Worm (Caenorhabditis elegans) whole organism, young adult: Measurements from ENCODE around the gene str-181.

Source experiments
- B0035.1 ChIP-seq: sonication (generic microtip); optimal IDR thresholded peaks from 2 replicates; lab custom pipeline; 2016; ENCODE audit warnings: missing genetic modification characterization, mild to moderate bottlenecking, missing compliant biosample characterization, missing genotype, missing genetic modification reagents
- C06A6.2 ChIP-seq: fragments of 200-800 bp; sonication (Bioruptor generic); conservative IDR thresholded peaks from 2 replicates; pipeline ENCODE4 v1.3.6; 2022; ENCODE audit warnings: missing genetic modification characterization, missing compliant biosample characterization
- F10E7.11 ChIP-seq: sonication (generic microtip); optimal IDR thresholded peaks from 2 replicates; lab custom pipeline; 2017; ENCODE audit warnings: mild to moderate bottlenecking, missing genetic modification characterization, moderate library complexity, missing compliant biosample characterization
- F33H1.4 ChIP-seq: fragments of 200-800 bp; sonication (Bioruptor generic); IDR thresholded peaks from 2 replicates; pipeline ENCODE4 v1.3.6; 2022; ENCODE audit warnings: missing genetic modification reagents, missing genetic modification characterization, missing compliant biosample characterization
- F39B2.1 ChIP-seq: fragments of 200-800 bp; sonication (Bioruptor generic); IDR thresholded peaks from 2 replicates; pipeline ENCODE4 v1.3.6; 2022; ENCODE audit warnings: missing genetic modification reagents, missing genetic modification characterization, missing compliant biosample characterization
- F57A8.1 ChIP-seq: fragments of 200-800 bp; sonication (Bioruptor generic); optimal IDR thresholded peaks from 2 replicates; lab custom pipeline; 2018; ENCODE audit warnings: mild to moderate bottlenecking, missing genetic modification characterization, moderate library complexity, missing compliant biosample characterization
- F57C9.4 ChIP-seq: sonication (generic microtip); optimal IDR thresholded peaks from 2 replicates; lab custom pipeline; 2017; ENCODE audit warnings: mild to moderate bottlenecking, missing genetic modification characterization, missing compliant biosample characterization
- K11D2.4 ChIP-seq: fragments of 200-800 bp; sonication (Bioruptor generic); IDR thresholded peaks from 2 replicates; pipeline ENCODE4 v1.3.6; 2022; ENCODE audit warnings: missing genetic modification reagents, missing genetic modification characterization, missing compliant biosample characterization
- Y53F4B.3 ChIP-seq: fragments of 200-800 bp; sonication (Bioruptor generic); IDR thresholded peaks from 2 replicates; pipeline ENCODE4 v1.3.6; 2022; ENCODE audit warnings: missing genetic modification reagents, missing genetic modification characterization, missing compliant biosample characterization
- Y67H2A.10 ChIP-seq: fragments of 200-800 bp; sonication (Bioruptor generic); conservative IDR thresholded peaks from 2 replicates; pipeline ENCODE4 v1.3.6; 2022; ENCODE audit warnings: missing genetic modification reagents, missing genetic modification characterization, missing compliant biosample characterization
- akir-1 ChIP-seq: fragments of 200-800 bp; sonication (Bioruptor generic); optimal IDR thresholded peaks from 2 replicates; lab custom pipeline; 2018; ENCODE audit warnings: mild to moderate bottlenecking, missing genetic modification characterization, moderate library complexity, missing compliant biosample characterization
- ama-1 ChIP-seq, 3 experiments: fragments of 150-350 bp in 1 of 3; sonication (generic microtip) in 2 of 3; optimal IDR thresholded peaks; 2 replicates each; lab custom pipeline; 2014 to 2018; ENCODE audit warnings: missing biosample characterization in 2 of 3, missing genetic modification characterization in 2 of 3, missing genetic modification reagents in 2 of 3
- atf-7 ChIP-seq: sonication (generic microtip); optimal IDR thresholded peaks from 2 replicates; lab custom pipeline; 2017; ENCODE audit warnings: mild to moderate bottlenecking, missing genetic modification characterization, missing compliant biosample characterization
- bed-1 ChIP-seq: fragments of 200-800 bp; sonication (Bioruptor generic); IDR thresholded peaks from 2 replicates; pipeline ENCODE4 v1.3.6; 2022; ENCODE audit warnings: missing genetic modification reagents, missing genetic modification characterization, missing compliant biosample characterization
- ccch-3 ChIP-seq: fragments of 200-800 bp; sonication (Bioruptor generic); optimal IDR thresholded peaks from 2 replicates; lab custom pipeline; 2018; ENCODE audit warnings: mild to moderate bottlenecking, missing genetic modification characterization, missing compliant biosample characterization
- cebp-1 ChIP-seq, 2 experiments: fragments of 200-800 bp in 1 of 2; sonication (Bioruptor generic) in 1 of 2; sonication (generic microtip) in 1 of 2; IDR thresholded peaks in 1 of 2; optimal IDR thresholded peaks in 1 of 2; 2 replicates each; pipeline versions ENCODE4 v1.3.6 to Lab custom; 2017 to 2022; ENCODE audit warnings: missing compliant biosample characterization in 2 of 2, missing genetic modification characterization in 2 of 2, mild to moderate bottlenecking in 1 of 2, missing genetic modification reagents in 1 of 2, moderate library complexity in 1 of 2
- cebp-2 ChIP-seq: fragments of 200-800 bp; sonication (Bioruptor generic); IDR thresholded peaks from 2 replicates; pipeline ENCODE4 v1.3.6; 2022; ENCODE audit warnings: missing genetic modification characterization, missing compliant biosample characterization
- dpl-1 ChIP-seq: fragments of 150-350 bp; optimal IDR thresholded peaks from 2 replicates; lab custom pipeline; 2014; ENCODE audit warnings: missing biosample characterization, missing genetic modification reagents, missing genetic modification characterization
- efl-1 ChIP-seq: fragments of 150-350 bp; optimal IDR thresholded peaks from 2 replicates; lab custom pipeline; 2014; ENCODE audit warnings: missing biosample characterization, missing genetic modification reagents, missing genetic modification characterization
- ekl-4 ChIP-seq: fragments of 200-800 bp; sonication (Bioruptor generic); IDR thresholded peaks from 2 replicates; pipeline ENCODE4 v1.3.6; 2022; ENCODE audit warnings: missing genetic modification reagents, missing genetic modification characterization, missing compliant biosample characterization
- him-1 ChIP-seq: sonication (generic microtip); optimal IDR thresholded peaks from 2 replicates; lab custom pipeline; 2016; ENCODE audit warnings: missing genotype, missing genetic modification reagents, missing genetic modification characterization, missing compliant biosample characterization
- hmg-20 ChIP-seq: fragments of 200-800 bp; sonication (Bioruptor generic); IDR thresholded peaks from 2 replicates; pipeline ENCODE4 v1.3.6; 2022; ENCODE audit warnings: missing genetic modification reagents, missing genetic modification characterization, missing compliant biosample characterization
- lag-1 ChIP-seq: fragments of 200-800 bp; sonication (Bioruptor generic); IDR thresholded peaks from 2 replicates; pipeline ENCODE4 v1.3.6; 2022; ENCODE audit warnings: missing genetic modification reagents, missing genetic modification characterization, missing compliant biosample characterization
- let-607 ChIP-seq, 2 experiments: fragments of 200-800 bp in 1 of 2; sonication (Bioruptor generic) in 1 of 2; sonication (generic microtip) in 1 of 2; optimal IDR thresholded peaks; 2 replicates each; lab custom pipeline; 2016 to 2018; ENCODE audit warnings: mild to moderate bottlenecking in 2 of 2, missing compliant biosample characterization in 2 of 2, missing genetic modification characterization in 2 of 2, moderate library complexity in 2 of 2, missing genotype in 1 of 2
- madf-10 ChIP-seq: sonication (generic microtip); optimal IDR thresholded peaks from 2 replicates; lab custom pipeline; 2016; ENCODE audit warnings: mild to moderate bottlenecking, missing genetic modification characterization, missing compliant biosample characterization
- madf-6 ChIP-seq: fragments of 200-800 bp; sonication (Bioruptor generic); IDR thresholded peaks from 2 replicates; pipeline ENCODE4 v1.3.6; 2022; ENCODE audit warnings: missing genetic modification reagents, missing genetic modification characterization, missing compliant biosample characterization
- madf-8 ChIP-seq: fragments of 200-800 bp; sonication (Bioruptor generic); conservative IDR thresholded peaks from 2 replicates; pipeline ENCODE4 v1.3.6; 2022; ENCODE audit warnings: missing genetic modification reagents, missing genetic modification characterization, missing compliant biosample characterization
- mel-28 ChIP-seq: sonication (generic microtip); optimal IDR thresholded peaks from 2 replicates; lab custom pipeline; 2016; ENCODE audit warnings: borderline replicate concordance, mild to moderate bottlenecking, missing genetic modification characterization, missing compliant biosample characterization
- nfya-1 ChIP-seq: sonication (generic microtip); optimal IDR thresholded peaks from 2 replicates; lab custom pipeline; 2017; ENCODE audit warnings: antibody characterized with exemption, missing compliant biosample characterization, missing genetic modification characterization, borderline replicate concordance; ENCODE audit not compliant: insufficient read depth
- nfyb-1 ChIP-seq: fragments of 200-800 bp; sonication (Bioruptor generic); IDR thresholded peaks from 2 replicates; pipeline ENCODE4 v1.3.6; 2022; ENCODE audit warnings: missing genetic modification reagents, missing genetic modification characterization, missing compliant biosample characterization
- nhr-120 ChIP-seq: fragments of 200-800 bp; sonication (Bioruptor generic); IDR thresholded peaks from 2 replicates; pipeline ENCODE4 v1.3.6; 2022; ENCODE audit warnings: missing genetic modification characterization, missing compliant biosample characterization
- nhr-179 ChIP-seq: sonication (generic microtip); optimal IDR thresholded peaks from 2 replicates; lab custom pipeline; 2016; ENCODE audit warnings: mild to moderate bottlenecking, missing genetic modification characterization, missing compliant biosample characterization
- nhr-90 ChIP-seq: sonication (generic microtip); optimal IDR thresholded peaks from 2 replicates; lab custom pipeline; 2016; ENCODE audit warnings: missing genotype, mild to moderate bottlenecking, missing genetic modification characterization, missing compliant biosample characterization
- pbrm-1 ChIP-seq: fragments of 200-800 bp; sonication (Bioruptor generic); IDR thresholded peaks from 2 replicates; pipeline ENCODE4 v1.3.6; 2022; ENCODE audit warnings: missing genetic modification reagents, missing genetic modification characterization, missing compliant biosample characterization
- pha-4 ChIP-seq: fragments of 150-350 bp; sonication (generic microtip); optimal IDR thresholded peaks from 2 replicates; lab custom pipeline; 2014; ENCODE audit warnings: missing biosample characterization, missing genetic modification reagents, missing genetic modification characterization
- rcor-1 ChIP-seq: fragments of 200-800 bp; sonication (Bioruptor generic); IDR thresholded peaks from 2 replicates; pipeline ENCODE4 v1.3.6; 2022; ENCODE audit warnings: missing genetic modification reagents, missing genetic modification characterization, missing compliant biosample characterization
- rpc-1 ChIP-seq, 2 experiments: fragments of 150-350 bp in 1 of 2; sonication (generic microtip) in 1 of 2; optimal IDR thresholded peaks; 2 replicates each; lab custom pipeline; 2014 to 2018; ENCODE audit warnings: missing biosample characterization in 1 of 2, missing genetic modification characterization in 1 of 2, missing genetic modification reagents in 1 of 2, missing genotype in 1 of 2
- somi-1 ChIP-seq: fragments of 200-800 bp; sonication (Bioruptor generic); optimal IDR thresholded peaks from 2 replicates; lab custom pipeline; 2018; ENCODE audit warnings: mild to moderate bottlenecking, missing genetic modification characterization, missing compliant biosample characterization
- sptf-2 ChIP-seq: fragments of 200-800 bp; sonication (Bioruptor generic); optimal IDR thresholded peaks from 2 replicates; lab custom pipeline; 2018; ENCODE audit warnings: mild to moderate bottlenecking, missing genetic modification characterization, missing compliant biosample characterization
- tbp1 ChIP-seq: fragments of 200-800 bp; sonication (Bioruptor generic); optimal IDR thresholded peaks from 2 replicates; lab custom pipeline; 2018; ENCODE audit warnings: mild to moderate bottlenecking, missing genetic modification characterization, missing compliant biosample characterization
- xnd-1 ChIP-seq: sonication (generic microtip); optimal IDR thresholded peaks from 2 replicates; lab custom pipeline; 2016; ENCODE audit warnings: missing genotype, missing genetic modification reagents, missing genetic modification characterization, missing compliant biosample characterization
- ztf-18 ChIP-seq: sonication (generic microtip); optimal IDR thresholded peaks from 2 replicates; lab custom pipeline; 2016; ENCODE audit warnings: missing genotype, mild to moderate bottlenecking, missing genetic modification characterization, missing compliant biosample characterization
- ztf-28 ChIP-seq: fragments of 200-800 bp; sonication (Bioruptor generic); IDR thresholded peaks from 2 replicates; pipeline ENCODE4 v1.3.6; 2022; ENCODE audit warnings: missing genetic modification reagents, missing genetic modification characterization, missing compliant biosample characterization

Gene str-181

ce11 chrV:12718622-12719021, at the start of gene str-181:
str-181 (minus strand) TSS chrV:12718722.
- no peak for TF ChIP-seq F57A8.1 (GFP tag; lab: Kevin White, UChicago)
- no peak for TF ChIP-seq F10E7.11 (tag; lab: Kevin White, UChicago)
- no peak for TF ChIP-seq F33H1.4 (GFP tag; lab: Robert Waterston, UW)
- no peak for TF ChIP-seq nfyb-1 (GFP tag; lab: Robert Waterston, UW)
- TF ChIP-seq somi-1 (GFP tag; lab: Kevin White, UChicago) = no peak
- TF ChIP-seq mel-28 (tag; lab: Kevin White, UChicago) = no peak
- TF ChIP-seq efl-1 (GFP tag; lab: Kevin White, UChicago) = no peak
- no peak for TF ChIP-seq Y67H2A.10 (GFP tag; lab: Robert Waterston, UW)
- no peak for TF ChIP-seq nhr-120 (GFP tag; lab: Robert Waterston, UW)
- no peak for TF ChIP-seq cebp-1 (GFP tag; IDR thresholded peaks at IDR 0.05; lab: Robert Waterston, UW)
- TF ChIP-seq cebp-1 (tag; optimal IDR thresholded peaks at IDR 0.05; lab: Kevin White, UChicago) = no peak
- no peak for TF ChIP-seq xnd-1 (tag; lab: Kevin White, UChicago)
- no peak for TF ChIP-seq bed-1 (GFP tag; lab: Robert Waterston, UW)
- TF ChIP-seq B0035.1 (tag; lab: Kevin White, UChicago) = no peak
- TF ChIP-seq dpl-1 (GFP tag; lab: Kevin White, UChicago) = no peak
- no peak for TF ChIP-seq ama-1 (optimal IDR thresholded peaks at IDR 0.05; lab: Kevin White, UChicago)
- no peak for TF ChIP-seq ama-1 (GFP tag; optimal IDR thresholded peaks at IDR 0.05; lab: Kevin White, UChicago)
- TF ChIP-seq ekl-4 (GFP tag; lab: Robert Waterston, UW) = no peak

ce11 chrV:12763291-12763995, 44.9 kb upstream of the str-181 start, which contains the start of the genes abcf-1 and scc-3:
abcf-1 (minus strand) TSS chrV:12763375.
scc-3 (plus strand) TSS chrV:12763945.
- TF ChIP-seq dpl-1 (GFP tag; lab: Kevin White, UChicago) (peak; percentile 51), madf-8 (GFP tag; lab: Robert Waterston, UW) (peak; percentile 60), somi-1 (GFP tag; lab: Kevin White, UChicago) (no peak), atf-7 (tag; lab: Kevin White, UChicago) (no peak), rcor-1 (no peak), ztf-28 (GFP tag; lab: Robert Waterston, UW) (no peak), F57C9.4 (tag; lab: Kevin White, UChicago) (no peak), Y53F4B.3 (GFP tag; lab: Robert Waterston, UW) (no peak), ztf-18 (no peak), bed-1 (GFP tag; lab: Robert Waterston, UW) (no peak), nhr-90 (tag; lab: Kevin White, UChicago) (no peak), madf-10 (tag; lab: Kevin White, UChicago) (no peak), nfyb-1 (GFP tag; lab: Robert Waterston, UW) (no peak), rpc-1 (optimal IDR thresholded peaks at IDR 0.05; lab: Kevin White, UChicago) (no peak), rpc-1 (tag; optimal IDR thresholded peaks at IDR 0.05; lab: Kevin White, UChicago) (no peak), ama-1 (optimal IDR thresholded peaks at IDR 0.05; lab: Kevin White, UChicago) (no peak), ama-1 (GFP tag; optimal IDR thresholded peaks at IDR 0.05; lab: Kevin White, UChicago) (no peak), madf-6 (GFP tag; lab: Robert Waterston, UW) (peak; percentile 81; the same call in 1 of the 2 replicates), ccch-3 (no peak), pha-4 (tag; lab: Kevin White, UChicago) (no peak), nfya-1 (tag; lab: Kevin White, UChicago) (no peak), nhr-179 (no peak), let-607 (tag; optimal IDR thresholded peaks at IDR 0.05; lab: Kevin White, UChicago) (no peak), tbp1 (peak; percentile 15), hmg-20 (GFP tag; lab: Robert Waterston, UW) (no peak), lag-1 (GFP tag; lab: Robert Waterston, UW) (no peak), C06A6.2 (GFP tag; lab: Robert Waterston, UW) (no peak), sptf-2 (no peak), pbrm-1 (no peak), K11D2.4 (GFP tag; lab: Robert Waterston, UW) (no peak), F33H1.4 (GFP tag; lab: Robert Waterston, UW) (peak; percentile 48), Y67H2A.10 (GFP tag; lab: Robert Waterston, UW) (no peak), F39B2.1 (GFP tag; lab: Robert Waterston, UW) (no peak), cebp-2 (GFP tag; lab: Robert Waterston, UW) (no peak), akir-1 (no peak), him-1 (tag; lab: Kevin White, UChicago) (no peak)
